Worm (Caenorhabditis elegans): Measurements from ENCODE around the gene ZK721.3.

The ZK721.3 gene

ce11 chrX:8797653-8798052, 13.3 kb downstream of the ZK721.3 start:
- no peak for TF ChIP-seq ceh-22 (tag; optimal IDR thresholded peaks at IDR 0.05)
- TF ChIP-seq tbx-7 (tag; optimal IDR thresholded peaks at IDR 0.05) = no peak
- TF ChIP-seq fax-1 (tag; optimal IDR thresholded peaks at IDR 0.05) = no peak
- no peak for TF ChIP-seq pat-9 (tag; optimal IDR thresholded peaks at IDR 0.05)
- TF ChIP-seq eyg-1 (tag; optimal IDR thresholded peaks at IDR 0.05) = no peak
- TF ChIP-seq elt-2 (tag; optimal IDR thresholded peaks at IDR 0.05) = no peak
- no peak for TF ChIP-seq pax-1 (tag; optimal IDR thresholded peaks at IDR 0.05)
- no peak for TF ChIP-seq T23F11.4 (GFP tag; optimal IDR thresholded peaks at IDR 0.05)
- no peak for TF ChIP-seq ceh-30 (tag; optimal IDR thresholded peaks at IDR 0.05)

DNA sequence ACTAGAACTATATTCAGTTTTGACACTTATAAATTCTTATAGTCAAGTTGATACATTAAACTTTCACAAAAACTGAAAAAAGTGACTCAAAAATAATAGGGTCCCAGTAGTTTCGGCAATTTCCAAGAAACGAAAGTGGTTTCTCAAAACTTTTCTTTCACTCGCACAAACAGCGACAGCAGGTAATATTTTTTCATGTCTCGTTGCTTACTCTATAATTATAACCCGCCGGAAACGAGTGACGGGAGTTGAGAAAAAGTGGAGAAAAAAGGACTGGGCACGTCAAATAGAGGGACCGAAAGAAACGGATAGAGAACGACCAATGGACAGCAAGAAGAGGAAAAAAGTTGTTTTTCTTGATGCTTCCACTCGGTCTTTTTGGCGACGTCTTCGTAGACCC, 15.6 kb downstream of the ZK721.3 start:
- TF ChIP-seq hlh-15 (tag; optimal IDR thresholded peaks at IDR 0.05) (no peak), hlh-30 (tag; optimal IDR thresholded peaks at IDR 0.05; ENCODE audit: insufficient read depth) (no peak), C08G9.2 (tag; optimal IDR thresholded peaks at IDR 0.05) (no peak), ets-4 (tag; optimal IDR thresholded peaks at IDR 0.05) (no peak), unc-86 (tag; optimal IDR thresholded peaks at IDR 0.05) (no peak), zip-5 (tag; optimal IDR thresholded peaks at IDR 0.05) (no peak), rnt-1 (tag; optimal IDR thresholded peaks at IDR 0.05) (no peak), ceh-2 (tag; optimal IDR thresholded peaks at IDR 0.05) (no peak), fkh-10 (GFP tag; optimal IDR thresholded peaks at IDR 0.05) (no peak), ceh-9 (tag; optimal IDR thresholded peaks at IDR 0.05) (no peak), ceh-34 (tag; optimal IDR thresholded peaks at IDR 0.05) (no peak), hlh-6 (tag; optimal IDR thresholded peaks at IDR 0.05) (no peak), tbx-7 (tag; optimal IDR thresholded peaks at IDR 0.05) (no peak), ceh-45 (GFP tag; IDR thresholded peaks at IDR 0.05) (no peak), pax-1 (tag; optimal IDR thresholded peaks at IDR 0.05) (no peak), K02D7.2 (tag; optimal IDR thresholded peaks at IDR 0.05) (no peak), ahr-1 (tag; optimal IDR thresholded peaks at IDR 0.05) (no peak), elt-4 (tag; optimal IDR thresholded peaks at IDR 0.05) (no peak), ceh-6 (GFP tag; optimal IDR thresholded peaks at IDR 0.05) (no peak)

- TF ChIP-seq ceh-31 (tag; optimal IDR thresholded peaks at IDR 0.05) (no peak), sox-2 (GFP tag; IDR thresholded peaks at IDR 0.05) (no peak), ahr-1 (tag; optimal IDR thresholded peaks at IDR 0.05) (no peak), ceh-14 (tag; optimal IDR thresholded peaks at IDR 0.05) (no peak), elt-2 (tag; optimal IDR thresholded peaks at IDR 0.05) (no peak), C38D4.7 (GFP tag; optimal IDR thresholded peaks at IDR 0.05) (no peak), unc-3 (GFP tag; conservative IDR thresholded peaks at IDR 0.05) (no peak), unc-3 (tag; optimal IDR thresholded peaks at IDR 0.05) (no peak), sdc-2 (tag; optimal IDR thresholded peaks at IDR 0.05) (no peak), gmeb-2 (tag; optimal IDR thresholded peaks at IDR 0.05) (no peak), pax-1 (tag; optimal IDR thresholded peaks at IDR 0.05) (no peak), K09A11.1 (tag; optimal IDR thresholded peaks at IDR 0.05; ENCODE audit: insufficient read depth) (no peak), pqm-1 (tag; optimal IDR thresholded peaks at IDR 0.05) (no peak), unc-42 (tag; optimal IDR thresholded peaks at IDR 0.05) (no peak), ceh-34 (tag; optimal IDR thresholded peaks at IDR 0.05) (no peak), madf-2 (tag; optimal IDR thresholded peaks at IDR 0.05) (no peak)
Observed at ce11 chrX:8800355-8800754, 16.0 kb downstream of the ZK721.3 start.

DNA sequence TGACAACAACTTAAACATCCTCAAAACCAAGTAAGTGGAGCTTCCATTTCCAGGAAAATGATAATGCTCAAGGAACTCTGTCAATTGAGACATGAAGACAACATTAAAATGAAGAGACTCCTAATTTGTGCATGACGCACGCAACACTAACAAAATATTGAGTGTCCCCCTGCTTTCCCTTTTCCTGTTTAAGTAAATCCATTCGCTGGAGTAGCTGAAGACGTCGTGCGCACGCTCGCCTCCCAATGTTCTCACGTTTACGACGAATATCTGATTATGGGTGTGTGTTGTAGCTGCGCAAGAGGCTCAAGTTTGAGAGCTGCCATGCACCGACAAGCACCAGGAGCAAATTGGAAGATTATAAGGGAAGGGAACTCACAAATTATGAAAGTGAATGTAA, 16.6 kb downstream of the ZK721.3 start:
- peak; percentile 26 for TF ChIP-seq ceh-31 (tag; optimal IDR thresholded peaks at IDR 0.05)
- TF ChIP-seq odd-2 (tag; optimal IDR thresholded peaks at IDR 0.05) = no peak
- peak; percentile 97 for TF ChIP-seq unc-42 (tag; optimal IDR thresholded peaks at IDR 0.05)

Measured in whole organism, late embryonic.